Fruit fly (Drosophila melanogaster) Kc167 (cell line): ENCODE data around the gene Mcm6.

Experiments
- Myc ChIP-seq: fragments of >200 bp; optimal IDR thresholded peaks from 2 replicates; lab custom pipeline; 2017; ENCODE audit warnings: missing external identifiers
- Sin3A ChIP-seq: fragments of >200 bp; optimal IDR thresholded peaks from 2 replicates; lab custom pipeline; 2018; ENCODE audit warnings: missing external identifiers
- h ChIP-seq: fragments of >200 bp; optimal IDR thresholded peaks from 3 replicates; lab custom pipeline; 2018; ENCODE audit warnings: missing external identifiers
- insv ChIP-seq: fragments of >200 bp; optimal IDR thresholded peaks from 3 replicates; lab custom pipeline; 2018; ENCODE audit warnings: missing external identifiers
- psq ChIP-seq: fragments of >200 bp; optimal IDR thresholded peaks from 2 replicates; lab custom pipeline; 2017; ENCODE audit warnings: missing external identifiers
- ttk ChIP-seq: sonication (Bioruptor generic); optimal IDR thresholded peaks from 2 replicates; lab custom pipeline; 2017; ENCODE audit warnings: missing external identifiers

The Mcm6 gene

dm6 chrX:6673637-6674487 lies at the start of gene Mcm6, which contains the start of gene CG3198:
Gene Mcm6, plus strand, starts transcription at chrX:6674387.
Gene CG3198, minus strand, starts transcription at chrX:6673973.
- TF ChIP-seq insv (lab: Kevin White, UChicago): no peak
- TF ChIP-seq h (lab: Kevin White, UChicago): no peak
- TF ChIP-seq psq (lab: Kevin White, UChicago): no peak
- no peak for TF ChIP-seq Sin3A
- TF ChIP-seq ttk (lab: Kevin White, UChicago): no peak
- TF ChIP-seq Myc (lab: Kevin White, UChicago): no peak

- TF ChIP-seq h (lab: Kevin White, UChicago): no peak
- TF ChIP-seq Sin3A: no peak
- TF ChIP-seq ttk (lab: Kevin White, UChicago): no peak
Measured at dm6 chrX:6624977-6625591, 49.1 kb upstream of the Mcm6 start.

dm6 chrX:6631885-6632284 lies 42.3 kb upstream of the Mcm6 start:
- TF ChIP-seq psq (lab: Kevin White, UChicago): no peak
- no peak for TF ChIP-seq h (lab: Kevin White, UChicago)
- no peak for TF ChIP-seq insv (lab: Kevin White, UChicago)
- no peak for TF ChIP-seq Sin3A
- no peak for TF ChIP-seq Myc (lab: Kevin White, UChicago)
- TF ChIP-seq ttk (lab: Kevin White, UChicago): no peak

DNA sequence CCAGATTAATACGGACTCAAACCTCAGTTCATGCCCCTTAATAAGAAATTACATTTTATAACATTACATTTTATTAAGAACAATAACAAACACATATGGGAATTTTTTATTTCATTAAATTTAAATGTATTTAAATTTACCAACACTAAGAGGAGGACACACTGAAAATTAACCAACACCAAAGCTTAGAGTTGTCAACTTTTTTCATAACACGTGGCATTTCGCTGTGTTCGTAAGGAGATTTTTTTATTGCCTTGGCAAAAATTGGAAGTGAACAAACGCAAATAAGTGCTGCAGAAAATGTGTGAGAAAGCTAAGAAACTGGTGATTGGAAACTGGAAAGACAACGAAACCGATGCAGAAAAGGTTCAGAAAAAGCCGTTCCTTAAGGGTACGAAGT lies 40.5 kb upstream of the Mcm6 start, which contains the start of gene CG14443:
Gene CG14443, plus strand, starts transcription at position 301 of the 400 bp plus-strand sequence.
- TF ChIP-seq ttk (lab: Kevin White, UChicago): no peak
- TF ChIP-seq Myc (lab: Kevin White, UChicago): no peak
- no peak for TF ChIP-seq h (lab: Kevin White, UChicago)
- TF ChIP-seq insv (lab: Kevin White, UChicago): no peak
- no peak for TF ChIP-seq psq (lab: Kevin White, UChicago)
- TF ChIP-seq Sin3A: no peak

dm6 chrX:6638123-6638522 lies 36.1 kb upstream of the Mcm6 start:
- TF ChIP-seq Myc (lab: Kevin White, UChicago): no peak
- TF ChIP-seq insv (lab: Kevin White, UChicago): no peak
- no peak for TF ChIP-seq psq (lab: Kevin White, UChicago)
- TF ChIP-seq ttk (lab: Kevin White, UChicago): no peak
- no peak for TF ChIP-seq Sin3A
- no peak for TF ChIP-seq h (lab: Kevin White, UChicago)

dm6 chrX:6641602-6642001 lies 32.6 kb upstream of the Mcm6 start:
- TF ChIP-seq h (lab: Kevin White, UChicago) (no peak), ttk (lab: Kevin White, UChicago) (no peak), insv (lab: Kevin White, UChicago) (no peak), psq (lab: Kevin White, UChicago) (no peak), Sin3A (no peak), Myc (lab: Kevin White, UChicago) (no peak)

- no peak for TF ChIP-seq Myc (lab: Kevin White, UChicago)
- TF ChIP-seq insv (lab: Kevin White, UChicago): no peak
- TF ChIP-seq h (lab: Kevin White, UChicago): no peak
- TF ChIP-seq psq (lab: Kevin White, UChicago): no peak
- no peak for TF ChIP-seq ttk (lab: Kevin White, UChicago)
- TF ChIP-seq Sin3A: no peak
Measured at dm6 chrX:6642593-6643257, 31.5 kb upstream of the Mcm6 start.

DNA sequence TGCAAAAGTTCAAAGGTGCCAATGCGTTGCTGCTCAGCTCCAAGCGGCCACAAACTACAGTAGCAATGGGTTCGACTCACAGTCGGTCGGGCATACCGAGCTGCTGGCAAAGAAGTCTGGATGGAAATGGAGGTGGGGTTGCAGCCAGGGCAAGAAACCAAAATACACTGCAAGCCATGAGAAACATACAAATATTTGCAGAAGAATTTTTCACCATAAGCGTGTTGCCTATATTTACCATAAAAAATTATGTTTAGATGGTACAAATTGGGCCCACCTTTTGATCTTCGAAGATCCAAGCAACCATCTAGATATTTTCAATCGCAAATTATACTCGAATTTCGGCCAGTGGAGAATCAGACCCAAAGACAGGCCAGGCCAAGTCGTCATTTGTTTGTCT lies 27.3 kb upstream of the Mcm6 start:
- TF ChIP-seq Sin3A: no peak
- no peak for TF ChIP-seq psq (lab: Kevin White, UChicago)
- no peak for TF ChIP-seq insv (lab: Kevin White, UChicago)
- no peak for TF ChIP-seq h (lab: Kevin White, UChicago)
- no peak for TF ChIP-seq ttk (lab: Kevin White, UChicago)
- TF ChIP-seq Myc (lab: Kevin White, UChicago): no peak

- TF ChIP-seq insv (lab: Kevin White, UChicago) (no peak), psq (lab: Kevin White, UChicago) (no peak), Myc (lab: Kevin White, UChicago) (no peak), h (lab: Kevin White, UChicago) (no peak), ttk (lab: Kevin White, UChicago) (no peak), Sin3A (no peak)
Measured at dm6 chrX:6654198-6654831, 19.9 kb upstream of the Mcm6 start, which contains the start of the genes CG3226 and Cdc7. Gene CG3226, minus strand, starts transcription at chrX:6654248. Gene Cdc7, plus strand, starts transcription at chrX:6654541.

DNA sequence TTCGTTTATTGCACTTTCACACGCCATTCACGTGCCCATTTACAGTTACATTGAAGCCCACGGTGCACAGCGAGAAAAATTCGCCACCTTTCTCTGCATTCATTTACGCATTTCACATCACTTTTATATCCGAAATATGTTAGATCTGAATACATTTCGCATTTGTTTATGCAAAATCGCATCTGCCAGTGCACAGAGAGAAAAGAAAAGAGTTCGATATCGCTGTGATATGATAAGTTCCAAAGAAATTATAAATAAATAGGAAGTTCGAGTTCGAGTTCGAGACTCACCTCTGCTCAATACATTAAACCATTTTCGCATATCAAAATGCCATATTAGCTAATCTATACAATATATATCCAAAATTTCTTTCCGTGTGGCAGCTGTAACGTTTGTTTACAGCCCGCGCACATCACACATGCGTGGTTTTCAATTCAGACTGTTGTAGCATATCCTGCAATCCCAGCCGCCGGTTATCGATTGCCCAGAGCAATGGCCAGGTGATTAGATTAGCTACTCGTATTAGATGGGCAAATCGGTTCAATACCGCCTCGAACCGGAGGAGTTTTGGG lies 18.1 kb upstream of the Mcm6 start:
- TF ChIP-seq Sin3A: no peak
- no peak for TF ChIP-seq Myc (lab: Kevin White, UChicago)
- no peak for TF ChIP-seq insv (lab: Kevin White, UChicago)
- TF ChIP-seq ttk (lab: Kevin White, UChicago): no peak
- TF ChIP-seq h (lab: Kevin White, UChicago): no peak
- TF ChIP-seq psq (lab: Kevin White, UChicago): no peak
